1 fruit fly cellular context compared by ENCODE assay signal in the genomic region with DNA sequence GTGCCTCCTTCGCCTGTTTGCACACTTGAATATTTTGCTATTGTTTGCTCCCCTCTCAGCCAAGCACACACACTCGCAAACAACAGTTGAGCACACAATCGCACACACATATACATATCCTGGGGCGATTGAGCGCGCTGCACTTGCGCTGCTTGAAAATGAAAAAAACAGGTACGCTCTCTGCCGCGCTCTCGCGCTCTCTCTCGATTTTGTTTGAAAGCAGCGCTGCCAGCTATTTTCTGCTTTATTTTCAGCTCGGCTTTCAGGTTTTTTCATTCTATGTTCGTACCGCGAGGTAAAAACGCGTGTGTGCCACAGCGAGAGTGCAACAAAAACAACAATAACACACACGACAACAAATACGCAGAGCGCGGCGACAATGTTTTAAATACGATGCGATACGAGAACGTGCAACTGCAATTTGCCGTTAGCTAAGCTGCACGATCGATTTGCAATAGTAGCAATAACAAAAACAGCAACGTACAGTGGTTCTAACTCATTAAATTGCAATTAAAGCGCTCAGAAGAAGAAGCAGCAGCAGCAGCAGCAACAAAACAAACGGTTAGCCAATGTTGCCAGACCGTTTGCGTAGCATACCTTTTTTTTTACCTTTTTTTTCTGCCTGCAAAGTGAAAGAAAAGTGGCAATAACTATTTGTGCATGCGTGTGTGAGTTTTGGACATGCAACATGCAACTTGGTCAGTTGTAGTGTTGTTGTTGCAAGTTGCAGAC.
TF ChIP-seq lines count a peak whose summit lies in the region.

No protein-coding gene starts in this region.

TF ChIP-seq in whole organism, embryonic, 481 proteins besides CTCF, POLR2A, EP300 and RAD21 (continued from another document):
- 0 out of 3 replicates have a peak, but pooled peaks have one; percentile 35 for TF ChIP-seq CG2199 (GFP tag; IDR thresholded peaks at IDR 0.05; lab: Robert Waterston, UW)
- TF ChIP-seq CG7839 (tag; optimal IDR thresholded peaks at IDR 0.05; lab: Kevin White, UChicago): no peak
- no peak for TF ChIP-seq lbe (GFP tag; optimal IDR thresholded peaks at IDR 0.05; lab: Kevin White, UChicago)
- peak; percentile 39 to 83 for TF ChIP-seq Trl (optimal IDR thresholded peaks at IDR 0.05; lab: Kevin White, UChicago)
- TF ChIP-seq Trl (GFP tag; optimal IDR thresholded peaks at IDR 0.05; lab: Kevin White, UChicago): no peak
- TF ChIP-seq sens (GFP tag; lab: Kevin White, UChicago): peak; percentile 65
- 0 out of 2 replicates have a peak, but pooled peaks have one; percentile 14 for TF ChIP-seq sna (GFP tag; IDR thresholded peaks at IDR 0.05; lab: Robert Waterston, UW; ENCODE audit: partially characterized antibody)
- peak; percentile 69 for TF ChIP-seq CG4360 (GFP tag; IDR thresholded peaks at IDR 0.05; lab: Robert Waterston, UW)
- no peak for TF ChIP-seq pfk (GFP tag; optimal IDR thresholded peaks at IDR 0.05; lab: Kevin White, UChicago)
- TF ChIP-seq CG13894 (tag; optimal IDR thresholded peaks at IDR 0.05; lab: Kevin White, UChicago): no peak
- TF ChIP-seq CG33557 (GFP tag; optimal IDR thresholded peaks at IDR 0.05; lab: Kevin White, UChicago): no peak
